Worm (Caenorhabditis elegans) whole organism, L1 larva: ENCODE results near the gene R160.3.
A peak's percentile ranks its signal among the peaks of the same experiment; 100 is the strongest.

Source experiments
- C04F5.9 ChIP-seq: sonication (generic microtip); optimal IDR thresholded peaks from 2 replicates; lab custom pipeline; 2016; ENCODE audit warnings: missing genetic modification characterization, missing compliant biosample characterization
- C16A3.4 ChIP-seq: fragments of 150-350 bp; optimal IDR thresholded peaks from 2 replicates; lab custom pipeline; 2014; ENCODE audit warnings: missing biosample characterization, missing genetic modification characterization
- aha-1 ChIP-seq: fragments of 150-350 bp; optimal IDR thresholded peaks from 2 replicates; lab custom pipeline; 2014; ENCODE audit warnings: missing biosample characterization, missing genetic modification characterization
- blmp-1 ChIP-seq: fragments of 150-350 bp; optimal IDR thresholded peaks from 2 replicates; lab custom pipeline; 2014; ENCODE audit warnings: missing biosample characterization, missing genetic modification characterization
- ceh-63 ChIP-seq: fragments of 200-800 bp; sonication (Bioruptor generic); optimal IDR thresholded peaks from 2 replicates; lab custom pipeline; 2018; ENCODE audit warnings: mild to moderate bottlenecking, missing genetic modification characterization, missing compliant biosample characterization
- ceh-8 ChIP-seq: fragments of 200-800 bp; sonication (Bioruptor generic); optimal IDR thresholded peaks from 2 replicates; lab custom pipeline; 2018; ENCODE audit warnings: mild to moderate bottlenecking, missing genetic modification characterization, moderate library complexity, missing compliant biosample characterization
- ceh-82 ChIP-seq, 3 experiments: fragments of 150-350 bp in 1 of 3; sonication (generic microtip) in 2 of 3; optimal IDR thresholded peaks; 2 replicates each; lab custom pipeline; 2014 to 2017; ENCODE audit warnings: missing biosample characterization in 3 of 3, missing genetic modification characterization in 3 of 3
- ceh-90 ChIP-seq: sonication (generic microtip); optimal IDR thresholded peaks from 2 replicates; lab custom pipeline; 2016; ENCODE audit warnings: missing genetic modification characterization, missing compliant biosample characterization
- efl-3 ChIP-seq: fragments of 200-800 bp; sonication (Bioruptor generic); optimal IDR thresholded peaks from 2 replicates; lab custom pipeline; 2018; ENCODE audit warnings: mild to moderate bottlenecking, missing genetic modification characterization, missing compliant biosample characterization
- egl-13 ChIP-seq: sonication (generic microtip); optimal IDR thresholded peaks from 2 replicates; lab custom pipeline; 2016; ENCODE audit warnings: missing genotype, missing genetic modification reagents, missing genetic modification characterization, missing compliant biosample characterization
- elt-2 ChIP-seq: sonication (generic microtip); optimal IDR thresholded peaks from 2 replicates; lab custom pipeline; 2016; ENCODE audit warnings: missing genetic modification characterization, mild to moderate bottlenecking, inconsistent platforms, missing compliant biosample characterization, missing genetic modification reagents
- elt-3 ChIP-seq, 6 experiments: fragments of 150-350 bp in 1 of 6; sonication (generic microtip); optimal IDR thresholded peaks; 2 replicates each; lab custom pipeline; 2017 to 2018; ENCODE audit warnings: missing biosample characterization in 6 of 6, missing genetic modification characterization in 6 of 6, inconsistent platforms in 1 of 6
- fkh-4 ChIP-seq: sonication (generic microtip); optimal IDR thresholded peaks from 2 replicates; lab custom pipeline; 2016; ENCODE audit warnings: missing compliant biosample characterization, missing genetic modification characterization, borderline replicate concordance
- fos-1 ChIP-seq: fragments of 150-350 bp; optimal IDR thresholded peaks from 2 replicates; lab custom pipeline; 2014; ENCODE audit warnings: missing biosample characterization, missing genetic modification characterization
- hlh-4 ChIP-seq: sonication (generic microtip); optimal IDR thresholded peaks from 2 replicates; lab custom pipeline; 2016; ENCODE audit warnings: mild to moderate bottlenecking, missing genetic modification characterization, missing compliant biosample characterization
- hpl-2 ChIP-seq: fragments of 150-350 bp; optimal IDR thresholded peaks from 2 replicates; lab custom pipeline; 2014; ENCODE audit warnings: missing biosample characterization, missing genetic modification reagents, missing genetic modification characterization
- irx-1 ChIP-seq: sonication (generic microtip); optimal IDR thresholded peaks from 2 replicates; lab custom pipeline; 2016; ENCODE audit warnings: missing genetic modification characterization, missing compliant biosample characterization
- lin-14 ChIP-seq: fragments of 200-800 bp; sonication (Bioruptor generic); optimal IDR thresholded peaks from 2 replicates; lab custom pipeline; 2018; ENCODE audit warnings: mild to moderate bottlenecking, missing genetic modification characterization, moderate library complexity, missing compliant biosample characterization
- lin-15B ChIP-seq: fragments of 150-350 bp; sonication (generic microtip); optimal IDR thresholded peaks from 3 replicates; lab custom pipeline; 2014; ENCODE audit warnings: missing biosample characterization, missing genetic modification characterization
- lin-35 ChIP-seq, 2 experiments: fragments of 150-350 bp; optimal IDR thresholded peaks; 2 replicates each; lab custom pipeline; 2014; ENCODE audit warnings: missing biosample characterization in 2 of 2, missing genetic modification characterization in 2 of 2, missing genetic modification reagents in 2 of 2
- lsy-2 ChIP-seq, 2 experiments: fragments of 150-350 bp; optimal IDR thresholded peaks; 2 replicates each; lab custom pipeline; 2014; ENCODE audit warnings: missing biosample characterization in 2 of 2, missing genetic modification characterization in 2 of 2
- mab-9 ChIP-seq: fragments of 200-800 bp; sonication (Bioruptor generic); IDR thresholded peaks from 2 replicates; pipeline ENCODE4 v1.3.6; 2022; ENCODE audit warnings: missing genetic modification reagents, missing genetic modification characterization, missing compliant biosample characterization
- mdl-1 ChIP-seq, 2 experiments: fragments of 150-350 bp; optimal IDR thresholded peaks; 2 replicates each; lab custom pipeline; 2014 to 2017; ENCODE audit warnings: missing biosample characterization in 2 of 2, missing genetic modification characterization in 2 of 2, inconsistent platforms in 1 of 2
- mep-1 ChIP-seq: fragments of 150-350 bp; optimal IDR thresholded peaks from 2 replicates; lab custom pipeline; 2014; ENCODE audit warnings: missing biosample characterization, missing genetic modification characterization
- nhr-11 ChIP-seq: fragments of 150-350 bp; optimal IDR thresholded peaks from 2 replicates; lab custom pipeline; 2014; ENCODE audit warnings: missing biosample characterization, missing genetic modification characterization
- nhr-20 ChIP-seq: sonication (generic microtip); optimal IDR thresholded peaks from 2 replicates; lab custom pipeline; 2016; ENCODE audit warnings: mild to moderate bottlenecking, missing genetic modification characterization, missing compliant biosample characterization
- nhr-47 ChIP-seq: sonication (generic microtip); optimal IDR thresholded peaks from 2 replicates; lab custom pipeline; 2016; ENCODE audit warnings: mild to moderate bottlenecking, missing genetic modification characterization, moderate library complexity, missing compliant biosample characterization
- nhr-71 ChIP-seq: sonication (generic microtip); optimal IDR thresholded peaks from 2 replicates; lab custom pipeline; 2016; ENCODE audit warnings: mild to moderate bottlenecking, missing genetic modification characterization, moderate library complexity, missing compliant biosample characterization
- nhr-77 ChIP-seq: fragments of 150-350 bp; optimal IDR thresholded peaks from 2 replicates; lab custom pipeline; 2014; ENCODE audit warnings: missing biosample characterization, missing genetic modification characterization
- nhr-85 ChIP-seq: sonication (generic microtip); peaks from one replicate; lab custom pipeline; 2016; ENCODE audit warnings: missing genetic modification characterization, inconsistent platforms, missing compliant biosample characterization
- pqm-1 ChIP-seq: sonication (generic microtip); optimal IDR thresholded peaks from 3 replicates; lab custom pipeline; 2017; ENCODE audit warnings: missing biosample characterization, missing genetic modification characterization
- rnt-1 ChIP-seq: sonication (generic microtip); optimal IDR thresholded peaks from 2 replicates; lab custom pipeline; 2016; ENCODE audit warnings: mild to moderate bottlenecking, missing genetic modification characterization, moderate library complexity, missing compliant biosample characterization
- skn-1 ChIP-seq: fragments of 150-350 bp; optimal IDR thresholded peaks from 2 replicates; lab custom pipeline; 2014; ENCODE audit warnings: missing biosample characterization, missing genetic modification characterization
- snpc-4 ChIP-seq: fragments of 150-350 bp; optimal IDR thresholded peaks from 2 replicates; lab custom pipeline; 2014; ENCODE audit warnings: missing biosample characterization, missing genetic modification characterization
- snu-23 ChIP-seq: sonication (generic microtip); optimal IDR thresholded peaks from 2 replicates; lab custom pipeline; 2016; ENCODE audit warnings: missing genetic modification characterization, missing compliant biosample characterization
- sox-4 ChIP-seq: sonication (generic microtip); optimal IDR thresholded peaks from 2 replicates; lab custom pipeline; 2016; ENCODE audit warnings: missing genetic modification characterization, missing compliant biosample characterization
- sup-37 ChIP-seq: fragments of 200-800 bp; sonication (Bioruptor generic); optimal IDR thresholded peaks from 2 replicates; lab custom pipeline; 2018; ENCODE audit warnings: mild to moderate bottlenecking, missing genetic modification characterization, missing compliant biosample characterization
- swsn-7 ChIP-seq: sonication (generic microtip); optimal IDR thresholded peaks from 2 replicates; lab custom pipeline; 2016; ENCODE audit warnings: missing genetic modification characterization, missing compliant biosample characterization
- tlp-1 ChIP-seq: fragments of 150-350 bp; optimal IDR thresholded peaks from 2 replicates; lab custom pipeline; 2014; ENCODE audit warnings: missing biosample characterization, missing genetic modification characterization
- unc-130 ChIP-seq: fragments of 150-350 bp; optimal IDR thresholded peaks from 2 replicates; lab custom pipeline; 2017; ENCODE audit warnings: missing biosample characterization, missing genetic modification characterization, inconsistent platforms
- unc-62 ChIP-seq: fragments of 150-350 bp; optimal IDR thresholded peaks from 2 replicates; lab custom pipeline; 2014; ENCODE audit warnings: missing biosample characterization, missing genetic modification reagents, missing genetic modification characterization
- unc-86 ChIP-seq: sonication (generic microtip); optimal IDR thresholded peaks from 2 replicates; lab custom pipeline; 2016; ENCODE audit warnings: missing genetic modification characterization, missing compliant biosample characterization
- unc-98 ChIP-seq: fragments of 200-800 bp; sonication (Bioruptor generic); IDR thresholded peaks from 2 replicates; pipeline ENCODE4 v1.3.6; 2022; ENCODE audit warnings: missing genetic modification characterization, missing compliant biosample characterization
- zag-1 ChIP-seq: fragments of 150-350 bp; optimal IDR thresholded peaks from 2 replicates; lab custom pipeline; 2014; ENCODE audit warnings: missing biosample characterization, missing genetic modification characterization
- zip-4 ChIP-seq: fragments of 200-800 bp; sonication (Bioruptor generic); optimal IDR thresholded peaks from 2 replicates; lab custom pipeline; 2018; ENCODE audit warnings: mild to moderate bottlenecking, missing genetic modification characterization, moderate library complexity, missing compliant biosample characterization
- ztf-11 ChIP-seq, 2 experiments: sonication (generic microtip); optimal IDR thresholded peaks; 2 replicates each; lab custom pipeline; 2016 to 2017; ENCODE audit warnings: missing genetic modification characterization in 2 of 2, missing biosample characterization in 1 of 2, missing compliant biosample characterization in 1 of 2

R160.3 gene

ce11 chrX:4386493-4386892 lies 20.4 kb upstream of the R160.3 start:
- TF ChIP-seq hlh-4 (tag; lab: Kevin White, UChicago), result no peak
- TF ChIP-seq lin-15B, result no peak
- TF ChIP-seq nhr-71 (tag; lab: Kevin White, UChicago), result peak; percentile 51
- TF ChIP-seq unc-62 (GFP tag; lab: Kevin White, UChicago), result no peak
- TF ChIP-seq snu-23 (GFP tag; lab: Kevin White, UChicago), result peak; percentile 54
- TF ChIP-seq efl-3 (GFP tag; lab: Kevin White, UChicago), result no peak
- TF ChIP-seq lin-35 (GFP tag; optimal IDR thresholded peaks at IDR 0.05; lab: Kevin White, UChicago), result peak in 1 of 2 experiments; percentile 51
- TF ChIP-seq lsy-2 (tag; optimal IDR thresholded peaks at IDR 0.05; lab: Kevin White, UChicago), result no peak
- peak; percentile 1 for TF ChIP-seq C16A3.4 (tag; lab: Kevin White, UChicago)
- peak; percentile 21 for TF ChIP-seq mep-1
- no peak for TF ChIP-seq ztf-11 (tag; optimal IDR thresholded peaks at IDR 0.05; lab: Kevin White, UChicago)
- TF ChIP-seq blmp-1, result peak; percentile 4
- no peak for TF ChIP-seq mab-9 (GFP tag; lab: Robert Waterston, UW)
- peak; percentile 61 for TF ChIP-seq nhr-20
- no peak for TF ChIP-seq zag-1 (tag; lab: Kevin White, UChicago)
- TF ChIP-seq zip-4, result no peak
- no peak for TF ChIP-seq tlp-1 (tag; lab: Kevin White, UChicago)
- peak; percentile 76 for TF ChIP-seq nhr-85 (tag; lab: Kevin White, UChicago)
- no peak for TF ChIP-seq skn-1 (tag; lab: Kevin White, UChicago)
- no peak for TF ChIP-seq nhr-77 (tag; lab: Kevin White, UChicago)
- peak; percentile 3 for TF ChIP-seq nhr-47
- TF ChIP-seq mdl-1 (tag; optimal IDR thresholded peaks at IDR 0.05; lab: Kevin White, UChicago), result no peak
- TF ChIP-seq ceh-63 (GFP tag; lab: Kevin White, UChicago), result no peak
- no peak for TF ChIP-seq aha-1
- no peak for TF ChIP-seq sox-4 (tag; lab: Kevin White, UChicago)
- TF ChIP-seq unc-130, result peak; percentile 8
- TF ChIP-seq unc-98 (GFP tag; lab: Robert Waterston, UW), result no peak
- no peak for TF ChIP-seq sup-37
- no peak for TF ChIP-seq elt-2 (tag; lab: Kevin White, UChicago)
- TF ChIP-seq unc-86 (tag; lab: Kevin White, UChicago), result no peak
- no peak for TF ChIP-seq pqm-1 (tag; lab: Kevin White, UChicago)
- no peak for TF ChIP-seq swsn-7 (tag; lab: Kevin White, UChicago)
- no peak for TF ChIP-seq irx-1 (tag; lab: Kevin White, UChicago)
- no peak for TF ChIP-seq egl-13
- TF ChIP-seq fkh-4 (tag; lab: Kevin White, UChicago), result no peak
- peak; percentile 59 for TF ChIP-seq lin-14 (GFP tag; lab: Kevin White, UChicago)
- peak in 1 of 6 experiments; percentile 13 for TF ChIP-seq elt-3 (tag; optimal IDR thresholded peaks at IDR 0.05; lab: Kevin White, UChicago)
- TF ChIP-seq ceh-82 (tag; optimal IDR thresholded peaks at IDR 0.05; lab: Kevin White, UChicago), result no peak
- TF ChIP-seq snpc-4 (tag; lab: Kevin White, UChicago), result no peak
- no peak for TF ChIP-seq hpl-2 (GFP tag; lab: Kevin White, UChicago)

ce11 chrX:4383316-4383936 lies 17.3 kb upstream of the R160.3 start, which contains the start of gene lst-2:
TSS of gene lst-2 (minus strand) at chrX:4383366.
- no peak for TF ChIP-seq nhr-11 (tag; lab: Kevin White, UChicago)
- no peak for TF ChIP-seq ceh-90 (tag; lab: Kevin White, UChicago)
- no peak for TF ChIP-seq efl-3 (GFP tag; lab: Kevin White, UChicago)
- TF ChIP-seq ztf-11 (tag; optimal IDR thresholded peaks at IDR 0.05; lab: Kevin White, UChicago), result no peak
- no peak for TF ChIP-seq mep-1
- no peak for TF ChIP-seq ceh-63 (GFP tag; lab: Kevin White, UChicago)
- no peak for TF ChIP-seq unc-98 (GFP tag; lab: Robert Waterston, UW)
- TF ChIP-seq rnt-1 (tag; lab: Kevin White, UChicago), result no peak
- TF ChIP-seq lin-15B, result no peak
- no peak for TF ChIP-seq C04F5.9 (tag; lab: Kevin White, UChicago)
- no peak for TF ChIP-seq elt-2 (tag; lab: Kevin White, UChicago)
- peak; percentile 40 for TF ChIP-seq ceh-8 (GFP tag; lab: Kevin White, UChicago)
- no peak for TF ChIP-seq irx-1 (tag; lab: Kevin White, UChicago)
- TF ChIP-seq fos-1 (tag; lab: Kevin White, UChicago), result no peak
- peak; percentile 32 for TF ChIP-seq nhr-85 (tag; lab: Kevin White, UChicago)
- no peak for TF ChIP-seq mab-9 (GFP tag; lab: Robert Waterston, UW)
- no peak for TF ChIP-seq lin-35 (GFP tag; optimal IDR thresholded peaks at IDR 0.05; lab: Kevin White, UChicago)
